Worm (Caenorhabditis elegans) whole organism, L1 larva: ENCODE data around the gene F20A1.6.

ENCODE experiments used
- ama-1 ChIP-seq: fragments of 150-350 bp; optimal IDR thresholded peaks from 2 replicates; lab custom pipeline; 2014
- pqm-1 ChIP-seq: sonication (generic microtip); optimal IDR thresholded peaks from 3 replicates; lab custom pipeline; 2017; ENCODE audit warnings: missing biosample characterization, missing genetic modification characterization
- skn-1 ChIP-seq: fragments of 150-350 bp; optimal IDR thresholded peaks from 2 replicates; lab custom pipeline; 2014; ENCODE audit warnings: missing biosample characterization, missing genetic modification characterization
- ztf-11 ChIP-seq, 2 experiments: sonication (generic microtip); optimal IDR thresholded peaks; 2 replicates each; lab custom pipeline; 2016 to 2017; ENCODE audit warnings: missing genetic modification characterization in 2 of 2, missing biosample characterization in 1 of 2, missing compliant biosample characterization in 1 of 2

- TF ChIP-seq pqm-1 = no peak
- no peak for TF ChIP-seq ama-1 (lab: Kevin White, UChicago)
- TF ChIP-seq skn-1 = no peak
- no peak for TF ChIP-seq ztf-11 (tag; optimal IDR thresholded peaks at IDR 0.05; lab: Kevin White, UChicago)
Observed at ce11 chrV:6991771-6992170, 35.2 kb downstream of the F20A1.6 start, which contains the start of gene nhr-162.
